Worm (Caenorhabditis elegans) whole organism, young adult: ENCODE results near the gene mtch-1.

Source experiments
- B0019.2 ChIP-seq: fragments of 200-800 bp; sonication (Bioruptor generic); conservative IDR thresholded peaks from 2 replicates; pipeline ENCODE4 v1.3.6; 2022; ENCODE audit warnings: missing genetic modification reagents, missing genetic modification characterization, missing compliant biosample characterization
- B0261.1 ChIP-seq: sonication (generic microtip); optimal IDR thresholded peaks from 2 replicates; lab custom pipeline; 2016; ENCODE audit warnings: mild to moderate bottlenecking, missing genetic modification characterization, moderate library complexity, missing compliant biosample characterization
- C06A6.2 ChIP-seq: fragments of 200-800 bp; sonication (Bioruptor generic); conservative IDR thresholded peaks from 2 replicates; pipeline ENCODE4 v1.3.6; 2022; ENCODE audit warnings: missing genetic modification characterization, missing compliant biosample characterization
- F10E7.11 ChIP-seq: sonication (generic microtip); optimal IDR thresholded peaks from 2 replicates; lab custom pipeline; 2017; ENCODE audit warnings: mild to moderate bottlenecking, missing genetic modification characterization, moderate library complexity, missing compliant biosample characterization
- F22D6.2 ChIP-seq: sonication (generic microtip); optimal IDR thresholded peaks from 2 replicates; lab custom pipeline; 2016; ENCODE audit warnings: mild to moderate bottlenecking, missing genetic modification characterization, missing compliant biosample characterization
- T07F8.4 ChIP-seq: sonication (generic microtip); optimal IDR thresholded peaks from 2 replicates; lab custom pipeline; 2016; ENCODE audit warnings: mild to moderate bottlenecking, missing genetic modification characterization, moderate library complexity, missing compliant biosample characterization
- Y53F4B.3 ChIP-seq: fragments of 200-800 bp; sonication (Bioruptor generic); IDR thresholded peaks from 2 replicates; pipeline ENCODE4 v1.3.6; 2022; ENCODE audit warnings: missing genetic modification reagents, missing genetic modification characterization, missing compliant biosample characterization
- Y53G8AR.9 ChIP-seq: fragments of 200-800 bp; sonication (Bioruptor generic); conservative IDR thresholded peaks from 2 replicates; pipeline ENCODE4 v1.3.6; 2022; ENCODE audit warnings: missing genetic modification reagents, missing genetic modification characterization, missing compliant biosample characterization
- Y95B8A.8 ChIP-seq: fragments of 200-800 bp; sonication (Bioruptor generic); IDR thresholded peaks from 2 replicates; pipeline ENCODE4 v1.3.6; 2022; ENCODE audit warnings: missing genetic modification reagents, missing genetic modification characterization, missing compliant biosample characterization
- akir-1 ChIP-seq: fragments of 200-800 bp; sonication (Bioruptor generic); optimal IDR thresholded peaks from 2 replicates; lab custom pipeline; 2018; ENCODE audit warnings: mild to moderate bottlenecking, missing genetic modification characterization, moderate library complexity, missing compliant biosample characterization
- ama-1 ChIP-seq, 3 experiments: fragments of 150-350 bp in 1 of 3; sonication (generic microtip) in 2 of 3; optimal IDR thresholded peaks; 2 replicates each; lab custom pipeline; 2014 to 2018; ENCODE audit warnings: missing biosample characterization in 2 of 3, missing genetic modification characterization in 2 of 3, missing genetic modification reagents in 2 of 3
- athp-1 ChIP-seq: sonication (generic microtip); optimal IDR thresholded peaks from 2 replicates; lab custom pipeline; 2017; ENCODE audit warnings: mild to moderate bottlenecking, missing genetic modification characterization, missing compliant biosample characterization
- attf-3 ChIP-seq: fragments of 200-800 bp; sonication (Bioruptor generic); conservative IDR thresholded peaks from 2 replicates; pipeline ENCODE4 v1.3.6; 2022; ENCODE audit warnings: missing genetic modification reagents, missing genetic modification characterization, missing compliant biosample characterization
- bed-1 ChIP-seq: fragments of 200-800 bp; sonication (Bioruptor generic); IDR thresholded peaks from 2 replicates; pipeline ENCODE4 v1.3.6; 2022; ENCODE audit warnings: missing genetic modification reagents, missing genetic modification characterization, missing compliant biosample characterization
- cebp-2 ChIP-seq: fragments of 200-800 bp; sonication (Bioruptor generic); IDR thresholded peaks from 2 replicates; pipeline ENCODE4 v1.3.6; 2022; ENCODE audit warnings: missing genetic modification characterization, missing compliant biosample characterization
- ceh-27 ChIP-seq: fragments of 200-800 bp; sonication (Bioruptor generic); optimal IDR thresholded peaks from 2 replicates; lab custom pipeline; 2018; ENCODE audit warnings: mild to moderate bottlenecking, missing genetic modification characterization, moderate library complexity, missing compliant biosample characterization
- ceh-40 ChIP-seq: fragments of 200-800 bp; sonication (Bioruptor generic); IDR thresholded peaks from 2 replicates; pipeline ENCODE4 v1.3.6; 2022; ENCODE audit warnings: missing genetic modification characterization, missing compliant biosample characterization
- chd-7 ChIP-seq: sonication (generic microtip); optimal IDR thresholded peaks from 2 replicates; lab custom pipeline; 2016; ENCODE audit warnings: mild to moderate bottlenecking, missing genetic modification characterization, moderate library complexity, missing compliant biosample characterization
- die-1 ChIP-seq: sonication (generic microtip); optimal IDR thresholded peaks from 2 replicates; lab custom pipeline; 2016; ENCODE audit warnings: missing genotype, mild to moderate bottlenecking, missing genetic modification characterization, missing compliant biosample characterization
- let-526 ChIP-seq: fragments of 200-800 bp; sonication (Bioruptor generic); IDR thresholded peaks from 2 replicates; pipeline ENCODE4 v1.3.6; 2022; ENCODE audit warnings: missing genetic modification reagents, missing genetic modification characterization, missing compliant biosample characterization
- let-607 ChIP-seq, 2 experiments: fragments of 200-800 bp in 1 of 2; sonication (Bioruptor generic) in 1 of 2; sonication (generic microtip) in 1 of 2; optimal IDR thresholded peaks; 2 replicates each; lab custom pipeline; 2016 to 2018; ENCODE audit warnings: mild to moderate bottlenecking in 2 of 2, missing compliant biosample characterization in 2 of 2, missing genetic modification characterization in 2 of 2, moderate library complexity in 2 of 2, missing genotype in 1 of 2
- lin-35 ChIP-seq, 3 experiments: fragments of 150-350 bp in 2 of 3; sonication (generic microtip) in 1 of 3; optimal IDR thresholded peaks; 2 replicates each; lab custom pipeline; 2014 to 2018; ENCODE audit warnings: missing biosample characterization in 3 of 3, missing genetic modification characterization in 3 of 3, missing genetic modification reagents in 3 of 3
- lir-1 ChIP-seq: fragments of 200-800 bp; sonication (Bioruptor generic); conservative IDR thresholded peaks from 2 replicates; pipeline ENCODE4 v1.3.6; 2022; ENCODE audit warnings: missing genetic modification reagents, missing genetic modification characterization, missing compliant biosample characterization
- lsy-27 ChIP-seq: sonication (generic microtip); optimal IDR thresholded peaks from 2 replicates; lab custom pipeline; 2017; ENCODE audit warnings: missing genetic modification characterization, mild to moderate bottlenecking, missing compliant biosample characterization, antibody characterized with exemption, missing genotype, borderline replicate concordance; ENCODE audit not compliant: insufficient read depth
- mcd-1 ChIP-seq: fragments of 200-800 bp; sonication (Bioruptor generic); IDR thresholded peaks from 2 replicates; pipeline ENCODE4 v1.3.6; 2022; ENCODE audit warnings: missing genetic modification reagents, missing genetic modification characterization, missing compliant biosample characterization
- mel-28 ChIP-seq: sonication (generic microtip); optimal IDR thresholded peaks from 2 replicates; lab custom pipeline; 2016; ENCODE audit warnings: borderline replicate concordance, mild to moderate bottlenecking, missing genetic modification characterization, missing compliant biosample characterization
- mxl-1 ChIP-seq: sonication (generic microtip); optimal IDR thresholded peaks from 2 replicates; lab custom pipeline; 2016; ENCODE audit warnings: missing genetic modification characterization, missing compliant biosample characterization
- nfya-1 ChIP-seq: sonication (generic microtip); optimal IDR thresholded peaks from 2 replicates; lab custom pipeline; 2017; ENCODE audit warnings: antibody characterized with exemption, missing compliant biosample characterization, missing genetic modification characterization, borderline replicate concordance; ENCODE audit not compliant: insufficient read depth
- nfya-2 ChIP-seq: fragments of 200-800 bp; sonication (Bioruptor generic); IDR thresholded peaks from 2 replicates; pipeline ENCODE4 v1.3.6; 2022; ENCODE audit warnings: missing genetic modification reagents, missing genetic modification characterization, missing compliant biosample characterization
- nfyb-1 ChIP-seq: fragments of 200-800 bp; sonication (Bioruptor generic); IDR thresholded peaks from 2 replicates; pipeline ENCODE4 v1.3.6; 2022; ENCODE audit warnings: missing genetic modification reagents, missing genetic modification characterization, missing compliant biosample characterization
- nhr-179 ChIP-seq: sonication (generic microtip); optimal IDR thresholded peaks from 2 replicates; lab custom pipeline; 2016; ENCODE audit warnings: mild to moderate bottlenecking, missing genetic modification characterization, missing compliant biosample characterization
- nhr-90 ChIP-seq: sonication (generic microtip); optimal IDR thresholded peaks from 2 replicates; lab custom pipeline; 2016; ENCODE audit warnings: missing genotype, mild to moderate bottlenecking, missing genetic modification characterization, missing compliant biosample characterization
- pbrm-1 ChIP-seq: fragments of 200-800 bp; sonication (Bioruptor generic); IDR thresholded peaks from 2 replicates; pipeline ENCODE4 v1.3.6; 2022; ENCODE audit warnings: missing genetic modification reagents, missing genetic modification characterization, missing compliant biosample characterization
- pha-4 ChIP-seq: fragments of 150-350 bp; sonication (generic microtip); optimal IDR thresholded peaks from 2 replicates; lab custom pipeline; 2014; ENCODE audit warnings: missing biosample characterization, missing genetic modification reagents, missing genetic modification characterization
- rcor-1 ChIP-seq: fragments of 200-800 bp; sonication (Bioruptor generic); IDR thresholded peaks from 2 replicates; pipeline ENCODE4 v1.3.6; 2022; ENCODE audit warnings: missing genetic modification reagents, missing genetic modification characterization, missing compliant biosample characterization
- tbx-9 ChIP-seq: sonication (generic microtip); optimal IDR thresholded peaks from 2 replicates; lab custom pipeline; 2016; ENCODE audit warnings: borderline replicate concordance, missing genetic modification characterization, inconsistent platforms, missing compliant biosample characterization
- tlf-1 ChIP-seq: fragments of 200-800 bp; sonication (Bioruptor generic); optimal IDR thresholded peaks from 2 replicates; lab custom pipeline; 2018; ENCODE audit warnings: mild to moderate bottlenecking, missing genetic modification characterization, missing compliant biosample characterization
- ztf-28 ChIP-seq: fragments of 200-800 bp; sonication (Bioruptor generic); IDR thresholded peaks from 2 replicates; pipeline ENCODE4 v1.3.6; 2022; ENCODE audit warnings: missing genetic modification reagents, missing genetic modification characterization, missing compliant biosample characterization

The mtch-1 gene

DNA sequence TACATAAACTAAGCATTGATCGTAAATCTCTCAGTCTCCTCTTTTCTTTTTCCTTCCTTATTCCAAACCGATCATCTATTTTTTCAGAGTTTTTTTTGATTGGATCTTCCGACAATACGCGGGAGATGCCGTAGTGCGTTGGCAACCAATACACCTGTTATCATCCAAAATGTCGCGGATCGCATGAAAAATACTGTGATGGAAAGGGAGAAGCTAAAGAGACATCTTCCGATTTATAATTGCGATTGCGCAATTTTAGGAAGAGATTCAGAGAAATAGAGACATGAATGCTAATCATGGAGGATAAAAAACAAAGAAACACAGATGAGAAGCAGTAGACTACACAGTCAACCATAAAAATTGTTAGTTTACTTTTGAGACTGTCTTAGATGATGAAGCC lies 32.5 kb upstream of the mtch-1 start:
- TF ChIP-seq mcd-1 (GFP tag; lab: Robert Waterston, UW) (no peak), tbx-9 (tag; lab: Kevin White, UChicago) (no peak), B0261.1 (tag; lab: Kevin White, UChicago) (no peak), lsy-27 (tag; lab: Kevin White, UChicago) (no peak), nfya-1 (no peak), lir-1 (GFP tag; lab: Robert Waterston, UW) (no peak), let-607 (tag; optimal IDR thresholded peaks at IDR 0.05; lab: Kevin White, UChicago) (no peak), chd-7 (tag; lab: Kevin White, UChicago) (no peak), Y53G8AR.9 (no peak), nhr-90 (no peak), let-526 (GFP tag; lab: Robert Waterston, UW) (no peak), nhr-179 (tag; lab: Kevin White, UChicago) (no peak), C06A6.2 (no peak), ceh-40 (GFP tag; lab: Robert Waterston, UW) (no peak)

DNA sequence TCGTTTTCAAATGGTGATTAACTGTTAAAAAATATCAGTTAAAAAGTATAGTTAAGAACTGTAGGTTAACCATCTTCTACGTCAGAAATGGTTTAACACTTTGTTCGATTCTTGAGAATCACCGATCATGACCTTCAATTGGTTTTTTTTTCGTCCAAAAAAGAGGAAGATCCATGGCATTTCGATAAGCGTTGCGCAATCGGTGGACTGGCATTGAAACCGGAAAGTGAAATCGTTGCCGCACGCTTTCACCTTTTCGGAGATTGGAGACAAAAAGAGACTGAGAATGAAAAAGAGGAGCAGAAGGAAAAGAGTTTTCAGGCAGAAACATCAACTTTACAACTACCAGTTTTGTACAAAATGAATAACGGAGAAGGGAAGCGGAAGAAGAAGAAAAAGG lies 31.3 kb upstream of the mtch-1 start:
- TF ChIP-seq attf-3 (GFP tag; lab: Robert Waterston, UW): no peak
- TF ChIP-seq die-1 (tag; lab: Kevin White, UChicago): no peak
- no peak for TF ChIP-seq mxl-1 (tag; lab: Kevin White, UChicago)
- TF ChIP-seq Y53F4B.3: no peak
- no peak for TF ChIP-seq nfyb-1
- TF ChIP-seq akir-1 (GFP tag; lab: Kevin White, UChicago): no peak
- no peak for TF ChIP-seq F22D6.2 (tag; lab: Kevin White, UChicago)
- no peak for TF ChIP-seq athp-1 (tag; lab: Kevin White, UChicago)
- no peak for TF ChIP-seq nfya-2 (GFP tag; lab: Robert Waterston, UW)
- TF ChIP-seq ama-1 (optimal IDR thresholded peaks at IDR 0.05; lab: Kevin White, UChicago): no peak
- TF ChIP-seq ama-1 (GFP tag; optimal IDR thresholded peaks at IDR 0.05; lab: Kevin White, UChicago): no peak
- no peak for TF ChIP-seq rcor-1 (GFP tag; lab: Robert Waterston, UW)
- TF ChIP-seq nfya-1: no peak
- TF ChIP-seq cebp-2 (GFP tag; lab: Robert Waterston, UW): no peak

DNA sequence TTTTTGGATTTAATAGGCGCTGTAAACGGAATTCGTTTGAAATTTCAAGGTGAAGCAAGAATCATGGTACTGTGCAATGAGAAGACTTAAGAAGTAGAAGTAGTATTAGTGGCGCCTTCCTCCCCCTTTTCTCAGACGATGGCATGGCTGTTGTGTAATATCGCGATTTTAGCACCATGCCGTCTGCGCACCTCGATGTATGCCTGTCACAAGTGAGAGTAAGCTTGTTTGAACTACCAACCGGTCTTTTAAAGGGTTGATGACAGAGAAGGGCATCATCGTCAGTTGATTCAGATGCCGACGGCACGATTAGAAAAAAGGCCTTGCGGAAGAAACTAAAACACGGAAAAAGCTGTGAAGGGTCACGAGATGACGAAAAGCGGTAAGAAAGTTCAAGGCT lies 30.0 kb upstream of the mtch-1 start:
- no peak for TF ChIP-seq pha-4 (tag; lab: Kevin White, UChicago)
- TF ChIP-seq lin-35 (GFP tag; optimal IDR thresholded peaks at IDR 0.05; lab: Kevin White, UChicago): no peak
- no peak for TF ChIP-seq Y95B8A.8 (GFP tag; lab: Robert Waterston, UW)
- no peak for TF ChIP-seq ceh-27 (GFP tag; lab: Kevin White, UChicago)
- no peak for TF ChIP-seq ztf-28 (GFP tag; lab: Robert Waterston, UW)
- TF ChIP-seq ceh-40 (GFP tag; lab: Robert Waterston, UW): no peak
- TF ChIP-seq athp-1 (tag; lab: Kevin White, UChicago): no peak
- TF ChIP-seq F10E7.11: no peak
- TF ChIP-seq tlf-1: no peak

DNA sequence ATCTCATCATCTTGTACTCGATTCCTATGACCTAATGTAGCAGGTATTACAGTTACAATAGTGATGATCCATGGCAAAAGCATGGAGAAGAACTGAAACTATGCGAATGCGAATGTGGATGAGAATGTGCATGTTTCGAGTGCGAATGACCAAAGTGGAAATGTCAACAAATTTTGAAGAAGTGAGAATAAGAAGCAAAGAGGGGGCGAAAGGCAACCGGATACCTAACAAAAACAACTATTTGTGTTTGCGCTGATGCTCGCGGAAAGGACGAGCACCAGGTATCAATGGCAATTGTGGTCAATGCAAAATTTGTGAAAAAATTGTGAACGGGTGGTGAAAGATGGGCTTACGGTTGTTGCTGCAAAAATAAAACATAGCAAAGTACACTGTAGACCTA lies 28.7 kb upstream of the mtch-1 start, which contains the start of gene nas-7:
TSS of gene nas-7 (minus strand) at position 101 of the 400 bp plus-strand sequence.
- TF ChIP-seq T07F8.4: no peak
- TF ChIP-seq bed-1 (GFP tag; lab: Robert Waterston, UW): no peak
- no peak for TF ChIP-seq B0019.2 (GFP tag; lab: Robert Waterston, UW)
- no peak for TF ChIP-seq pbrm-1 (GFP tag; lab: Robert Waterston, UW)
- TF ChIP-seq tlf-1: no peak
- TF ChIP-seq mel-28 (tag; lab: Kevin White, UChicago): no peak
